Worm (Caenorhabditis elegans) whole organism, young adult: ENCODE data around the gene rcan-1.

Experiments
- B0019.2 ChIP-seq: fragments of 200-800 bp; sonication (Bioruptor generic); conservative IDR thresholded peaks from 2 replicates; pipeline ENCODE4 v1.3.6; 2022; ENCODE audit warnings: missing genetic modification reagents, missing genetic modification characterization, missing compliant biosample characterization
- C17E4.6 ChIP-seq: fragments of 200-800 bp; sonication (Bioruptor generic); IDR thresholded peaks from 2 replicates; pipeline ENCODE4 v1.3.6; 2022; ENCODE audit warnings: missing genetic modification reagents, missing genetic modification characterization, missing compliant biosample characterization
- D2030.7 ChIP-seq: fragments of 200-800 bp; sonication (Bioruptor generic); IDR thresholded peaks from 2 replicates; pipeline ENCODE4 v1.3.6; 2022; ENCODE audit warnings: missing genetic modification reagents, missing genetic modification characterization, missing compliant biosample characterization
- F22D6.2 ChIP-seq: sonication (generic microtip); optimal IDR thresholded peaks from 2 replicates; lab custom pipeline; 2016; ENCODE audit warnings: mild to moderate bottlenecking, missing genetic modification characterization, missing compliant biosample characterization
- F23B12.7 ChIP-seq: sonication (generic microtip); optimal IDR thresholded peaks from 2 replicates; lab custom pipeline; 2017; ENCODE audit warnings: missing genetic modification characterization, mild to moderate bottlenecking, missing compliant biosample characterization, antibody characterized with exemption, moderate library complexity; ENCODE audit not compliant: insufficient read depth
- F37B4.10 ChIP-seq: fragments of 200-800 bp; sonication (Bioruptor generic); IDR thresholded peaks from 2 replicates; pipeline ENCODE4 v1.3.6; 2022; ENCODE audit warnings: missing genetic modification characterization, missing compliant biosample characterization
- F49E8.2 ChIP-seq: sonication (generic microtip); optimal IDR thresholded peaks from 3 replicates; lab custom pipeline; 2017; ENCODE audit warnings: missing genetic modification characterization, mild to moderate bottlenecking, missing compliant biosample characterization, antibody characterized with exemption, moderate library complexity; ENCODE audit not compliant: insufficient read depth
- F52B5.7 ChIP-seq: sonication (generic microtip); optimal IDR thresholded peaks from 2 replicates; lab custom pipeline; 2016; ENCODE audit warnings: mild to moderate bottlenecking, missing genetic modification characterization, missing compliant biosample characterization
- F57A8.1 ChIP-seq: fragments of 200-800 bp; sonication (Bioruptor generic); optimal IDR thresholded peaks from 2 replicates; lab custom pipeline; 2018; ENCODE audit warnings: mild to moderate bottlenecking, missing genetic modification characterization, moderate library complexity, missing compliant biosample characterization
- K12H6.12 ChIP-seq: fragments of 200-800 bp; sonication (Bioruptor generic); optimal IDR thresholded peaks from 2 replicates; lab custom pipeline; 2018; ENCODE audit warnings: mild to moderate bottlenecking, missing genetic modification characterization, missing compliant biosample characterization
- T07F8.4 ChIP-seq: sonication (generic microtip); optimal IDR thresholded peaks from 2 replicates; lab custom pipeline; 2016; ENCODE audit warnings: mild to moderate bottlenecking, missing genetic modification characterization, moderate library complexity, missing compliant biosample characterization
- Y53F4B.3 ChIP-seq: fragments of 200-800 bp; sonication (Bioruptor generic); IDR thresholded peaks from 2 replicates; pipeline ENCODE4 v1.3.6; 2022; ENCODE audit warnings: missing genetic modification reagents, missing genetic modification characterization, missing compliant biosample characterization
- ama-1 ChIP-seq, 3 experiments: fragments of 150-350 bp in 1 of 3; sonication (generic microtip) in 2 of 3; optimal IDR thresholded peaks; 2 replicates each; lab custom pipeline; 2014 to 2018; ENCODE audit warnings: missing biosample characterization in 2 of 3, missing genetic modification characterization in 2 of 3, missing genetic modification reagents in 2 of 3
- aptf-3 ChIP-seq: fragments of 200-800 bp; sonication (Bioruptor generic); IDR thresholded peaks from 2 replicates; pipeline ENCODE4 v1.3.6; 2022; ENCODE audit warnings: missing genetic modification characterization, missing compliant biosample characterization
- attf-6 ChIP-seq: fragments of 200-800 bp; sonication (Bioruptor generic); IDR thresholded peaks from 2 replicates; pipeline ENCODE4 v1.3.6; 2022; ENCODE audit warnings: missing genetic modification reagents, missing genetic modification characterization, missing compliant biosample characterization
- ccch-3 ChIP-seq: fragments of 200-800 bp; sonication (Bioruptor generic); optimal IDR thresholded peaks from 2 replicates; lab custom pipeline; 2018; ENCODE audit warnings: mild to moderate bottlenecking, missing genetic modification characterization, missing compliant biosample characterization
- ceh-27 ChIP-seq: fragments of 200-800 bp; sonication (Bioruptor generic); optimal IDR thresholded peaks from 2 replicates; lab custom pipeline; 2018; ENCODE audit warnings: mild to moderate bottlenecking, missing genetic modification characterization, moderate library complexity, missing compliant biosample characterization
- ceh-79 ChIP-seq: sonication (generic microtip); optimal IDR thresholded peaks from 2 replicates; lab custom pipeline; 2017; ENCODE audit warnings: mild to moderate bottlenecking, missing genetic modification characterization, missing compliant biosample characterization
- chd-7 ChIP-seq: sonication (generic microtip); optimal IDR thresholded peaks from 2 replicates; lab custom pipeline; 2016; ENCODE audit warnings: mild to moderate bottlenecking, missing genetic modification characterization, moderate library complexity, missing compliant biosample characterization
- egl-18 ChIP-seq: fragments of 200-800 bp; sonication (Bioruptor generic); IDR thresholded peaks from 2 replicates; pipeline ENCODE4 v1.3.6; 2022; ENCODE audit warnings: missing genetic modification reagents, missing genetic modification characterization, missing compliant biosample characterization
- egl-44 ChIP-seq: fragments of 200-800 bp; sonication (Bioruptor generic); IDR thresholded peaks from 2 replicates; pipeline ENCODE4 v1.3.6; 2022; ENCODE audit warnings: missing genetic modification reagents, missing genetic modification characterization, missing compliant biosample characterization
- ekl-4 ChIP-seq: fragments of 200-800 bp; sonication (Bioruptor generic); IDR thresholded peaks from 2 replicates; pipeline ENCODE4 v1.3.6; 2022; ENCODE audit warnings: missing genetic modification reagents, missing genetic modification characterization, missing compliant biosample characterization
- hlh-12 ChIP-seq: sonication (generic microtip); optimal IDR thresholded peaks from 2 replicates; lab custom pipeline; 2016; ENCODE audit warnings: missing genetic modification characterization, missing compliant biosample characterization
- hmg-20 ChIP-seq: fragments of 200-800 bp; sonication (Bioruptor generic); IDR thresholded peaks from 2 replicates; pipeline ENCODE4 v1.3.6; 2022; ENCODE audit warnings: missing genetic modification reagents, missing genetic modification characterization, missing compliant biosample characterization
- lin-26 ChIP-seq: fragments of 200-800 bp; sonication (Bioruptor generic); IDR thresholded peaks from 2 replicates; pipeline ENCODE4 v1.3.6; 2022; ENCODE audit warnings: missing genetic modification reagents, missing genetic modification characterization, missing compliant biosample characterization
- lin-40 ChIP-seq: sonication (generic microtip); optimal IDR thresholded peaks from 2 replicates; lab custom pipeline; 2016; ENCODE audit warnings: missing genetic modification characterization, mild to moderate bottlenecking, missing compliant biosample characterization, missing genotype, missing genetic modification reagents
- lir-1 ChIP-seq: fragments of 200-800 bp; sonication (Bioruptor generic); conservative IDR thresholded peaks from 2 replicates; pipeline ENCODE4 v1.3.6; 2022; ENCODE audit warnings: missing genetic modification reagents, missing genetic modification characterization, missing compliant biosample characterization
- lsl-1 ChIP-seq: fragments of 200-800 bp; sonication (Bioruptor generic); optimal IDR thresholded peaks from 2 replicates; lab custom pipeline; 2018; ENCODE audit warnings: mild to moderate bottlenecking, missing genetic modification characterization, moderate library complexity, missing compliant biosample characterization
- lsy-27 ChIP-seq: sonication (generic microtip); optimal IDR thresholded peaks from 2 replicates; lab custom pipeline; 2017; ENCODE audit warnings: missing genetic modification characterization, mild to moderate bottlenecking, missing compliant biosample characterization, antibody characterized with exemption, missing genotype, borderline replicate concordance; ENCODE audit not compliant: insufficient read depth
- mel-28 ChIP-seq: sonication (generic microtip); optimal IDR thresholded peaks from 2 replicates; lab custom pipeline; 2016; ENCODE audit warnings: borderline replicate concordance, mild to moderate bottlenecking, missing genetic modification characterization, missing compliant biosample characterization
- mxl-1 ChIP-seq: sonication (generic microtip); optimal IDR thresholded peaks from 2 replicates; lab custom pipeline; 2016; ENCODE audit warnings: missing genetic modification characterization, missing compliant biosample characterization
- nfya-1 ChIP-seq: sonication (generic microtip); optimal IDR thresholded peaks from 2 replicates; lab custom pipeline; 2017; ENCODE audit warnings: antibody characterized with exemption, missing compliant biosample characterization, missing genetic modification characterization, borderline replicate concordance; ENCODE audit not compliant: insufficient read depth
- nfya-2 ChIP-seq: fragments of 200-800 bp; sonication (Bioruptor generic); IDR thresholded peaks from 2 replicates; pipeline ENCODE4 v1.3.6; 2022; ENCODE audit warnings: missing genetic modification reagents, missing genetic modification characterization, missing compliant biosample characterization
- nhr-120 ChIP-seq: fragments of 200-800 bp; sonication (Bioruptor generic); IDR thresholded peaks from 2 replicates; pipeline ENCODE4 v1.3.6; 2022; ENCODE audit warnings: missing genetic modification characterization, missing compliant biosample characterization
- pbrm-1 ChIP-seq: fragments of 200-800 bp; sonication (Bioruptor generic); IDR thresholded peaks from 2 replicates; pipeline ENCODE4 v1.3.6; 2022; ENCODE audit warnings: missing genetic modification reagents, missing genetic modification characterization, missing compliant biosample characterization
- pha-4 ChIP-seq: fragments of 150-350 bp; sonication (generic microtip); optimal IDR thresholded peaks from 2 replicates; lab custom pipeline; 2014; ENCODE audit warnings: missing biosample characterization, missing genetic modification reagents, missing genetic modification characterization
- snpc-1.3 ChIP-seq: sonication (generic microtip); optimal IDR thresholded peaks from 2 replicates; lab custom pipeline; 2017; ENCODE audit warnings: missing genetic modification characterization, mild to moderate bottlenecking, missing compliant biosample characterization, antibody characterized with exemption, moderate library complexity, missing genotype, missing genetic modification reagents; ENCODE audit not compliant: insufficient read depth
- snpc-3.4 ChIP-seq: sonication (generic microtip); optimal IDR thresholded peaks from 2 replicates; lab custom pipeline; 2017; ENCODE audit warnings: missing genetic modification characterization, mild to moderate bottlenecking, missing compliant biosample characterization, antibody characterized with exemption, moderate library complexity, missing genotype, missing genetic modification reagents
- snpc-4 ChIP-seq, 5 experiments: fragments of 150-350 bp in 1 of 5; sonication (generic microtip) in 4 of 5; optimal IDR thresholded peaks; 2 replicates each; lab custom pipeline; 2014 to 2018; ENCODE audit warnings: missing genetic modification characterization in 5 of 5, missing biosample characterization in 3 of 5, antibody characterized with exemption in 2 of 5, mild to moderate bottlenecking in 2 of 5, missing compliant biosample characterization in 2 of 5, missing genotype in 2 of 5, moderate library complexity in 2 of 5, missing genetic modification reagents in 1 of 5
- somi-1 ChIP-seq: fragments of 200-800 bp; sonication (Bioruptor generic); optimal IDR thresholded peaks from 2 replicates; lab custom pipeline; 2018; ENCODE audit warnings: mild to moderate bottlenecking, missing genetic modification characterization, missing compliant biosample characterization
- sptf-2 ChIP-seq: fragments of 200-800 bp; sonication (Bioruptor generic); optimal IDR thresholded peaks from 2 replicates; lab custom pipeline; 2018; ENCODE audit warnings: mild to moderate bottlenecking, missing genetic modification characterization, missing compliant biosample characterization
- tbp1 ChIP-seq: fragments of 200-800 bp; sonication (Bioruptor generic); optimal IDR thresholded peaks from 2 replicates; lab custom pipeline; 2018; ENCODE audit warnings: mild to moderate bottlenecking, missing genetic modification characterization, missing compliant biosample characterization
- tbx-9 ChIP-seq: sonication (generic microtip); optimal IDR thresholded peaks from 2 replicates; lab custom pipeline; 2016; ENCODE audit warnings: borderline replicate concordance, missing genetic modification characterization, inconsistent platforms, missing compliant biosample characterization
- tlf-1 ChIP-seq: fragments of 200-800 bp; sonication (Bioruptor generic); optimal IDR thresholded peaks from 2 replicates; lab custom pipeline; 2018; ENCODE audit warnings: mild to moderate bottlenecking, missing genetic modification characterization, missing compliant biosample characterization
- xnd-1 ChIP-seq: sonication (generic microtip); optimal IDR thresholded peaks from 2 replicates; lab custom pipeline; 2016; ENCODE audit warnings: missing genotype, missing genetic modification reagents, missing genetic modification characterization, missing compliant biosample characterization
- ztf-26 ChIP-seq: sonication (generic microtip); optimal IDR thresholded peaks from 2 replicates; lab custom pipeline; 2017; ENCODE audit warnings: missing genetic modification characterization, missing compliant biosample characterization

Gene rcan-1

ce11 chrIII:5678935-5679334 is 5.0 kb downstream of the rcan-1 start, which contains the start of the genes ska-3 and rps-12 (continued):
- TF ChIP-seq tbp1 (GFP tag; lab: Kevin White, UChicago) (peak; percentile 78), B0019.2 (GFP tag; lab: Robert Waterston, UW) (peak; percentile 81), hlh-12 (tag; lab: Kevin White, UChicago) (no peak), lin-40 (tag; lab: Kevin White, UChicago) (peak; percentile 97), ama-1 (optimal IDR thresholded peaks at IDR 0.05; lab: Kevin White, UChicago) (peak; percentile 7), ama-1 (GFP tag; optimal IDR thresholded peaks at IDR 0.05; lab: Kevin White, UChicago) (no peak), C17E4.6 (GFP tag; lab: Robert Waterston, UW) (peak; percentile 94), snpc-3.4 (tag; lab: Kevin White, UChicago) (peak; percentile 93), xnd-1 (tag; lab: Kevin White, UChicago) (peak; percentile 73), nhr-120 (GFP tag; lab: Robert Waterston, UW) (no peak), pha-4 (tag; lab: Kevin White, UChicago) (peak; percentile 99), chd-7 (peak; percentile 82), F52B5.7 (tag; lab: Kevin White, UChicago) (peak; percentile 66), ceh-79 (tag; lab: Kevin White, UChicago) (no peak), ekl-4 (GFP tag; lab: Robert Waterston, UW) (peak; percentile 96), nfya-2 (GFP tag; lab: Robert Waterston, UW) (no peak), lsy-27 (tag; lab: Kevin White, UChicago) (peak; percentile 19), lir-1 (peak; percentile 95), F23B12.7 (tag; lab: Kevin White, UChicago) (peak; percentile 98), tbx-9 (tag; lab: Kevin White, UChicago) (no peak), K12H6.12 (tag; lab: Kevin White, UChicago) (peak; percentile 91), F37B4.10 (GFP tag; lab: Robert Waterston, UW) (no peak), D2030.7 (GFP tag; lab: Robert Waterston, UW) (peak; percentile 92), egl-18 (GFP tag; lab: Robert Waterston, UW) (peak; percentile 89), lsl-1 (GFP tag; lab: Kevin White, UChicago) (peak; percentile 82), ztf-26 (tag; lab: Kevin White, UChicago) (peak; percentile 95), mel-28 (tag; lab: Kevin White, UChicago) (no peak), ceh-27 (peak; percentile 94), F22D6.2 (tag; lab: Kevin White, UChicago) (peak; percentile 69), T07F8.4 (tag; lab: Kevin White, UChicago) (no peak), F49E8.2 (tag; lab: Kevin White, UChicago) (peak; percentile 93), F57A8.1 (GFP tag; lab: Kevin White, UChicago) (no peak), tlf-1 (GFP tag; lab: Kevin White, UChicago) (peak; percentile 96), nfya-1 (tag; lab: Kevin White, UChicago) (no peak), hmg-20 (peak; percentile 82), snpc-1.3 (tag; lab: Kevin White, UChicago) (peak; percentile 88), Y53F4B.3 (GFP tag; lab: Robert Waterston, UW) (0 out of 2 replicates have a peak, but pooled peaks have one; percentile 23), pbrm-1 (GFP tag; lab: Robert Waterston, UW) (peak; percentile 96), aptf-3 (no peak), snpc-4 (GFP tag; optimal IDR thresholded peaks at IDR 0.05; lab: Kevin White, UChicago) (peak; percentile 78), snpc-4 (tag; optimal IDR thresholded peaks at IDR 0.05; lab: Kevin White, UChicago) (peak; percentile 77 to 88 (median 86)), somi-1 (GFP tag; lab: Kevin White, UChicago) (peak; percentile 85), attf-6 (GFP tag; lab: Robert Waterston, UW) (no peak), ccch-3 (GFP tag; lab: Kevin White, UChicago) (no peak), sptf-2 (no peak), egl-44 (GFP tag; lab: Robert Waterston, UW) (no peak), mxl-1 (tag; lab: Kevin White, UChicago) (no peak), lin-26 (no peak; the same call in 1 of the 2 replicates)
